Fruit fly (Drosophila melanogaster) whole organism, embryonic: Measurements from ENCODE around the gene Oatp26F.
A peak's percentile ranks its signal among the peaks of the same experiment; 100 is the strongest.

Experiments used
- Atf6 ChIP-seq: fragments of 200-800 bp; sonication (Bioruptor generic); IDR thresholded peaks from 2 replicates; pipeline ENCODE4 v1.3.6; 2022; ENCODE audit warnings: missing biosample characterization, missing genetic modification characterization
- B-H1 ChIP-seq: fragments of 200-800 bp; sonication (Bioruptor generic); IDR thresholded peaks from 3 replicates; pipeline ENCODE4 v1.3.6; 2022; ENCODE audit warnings: missing biosample characterization, missing genetic modification characterization
- B-H2 ChIP-seq: fragments of 200-800 bp; sonication (Bioruptor generic); optimal IDR thresholded peaks from 2 replicates; lab custom pipeline; 2018; ENCODE audit warnings: missing biosample characterization, mild to moderate bottlenecking, missing genetic modification characterization
- Bgb ChIP-seq: fragments of 200-800 bp; sonication (Bioruptor generic); IDR thresholded peaks from 2 replicates; pipeline ENCODE4 v1.3.6; 2022; ENCODE audit warnings: missing biosample characterization, missing genetic modification characterization; ENCODE audit not compliant: partially characterized antibody
- CG11560 ChIP-seq: fragments of 200-800 bp; sonication (Bioruptor generic); IDR thresholded peaks from 3 replicates; pipeline ENCODE4 v1.3.6; 2022; ENCODE audit warnings: missing biosample characterization, missing genetic modification characterization
- CG12071 ChIP-seq: fragments of 200-800 bp; sonication (Bioruptor generic); optimal IDR thresholded peaks from 3 replicates; lab custom pipeline; 2018; ENCODE audit warnings: missing biosample characterization, mild to moderate bottlenecking, missing genetic modification characterization
- CG17361 ChIP-seq: fragments of 200-800 bp; sonication (Bioruptor generic); IDR thresholded peaks from 3 replicates; pipeline ENCODE4 v1.3.6; 2022; ENCODE audit warnings: missing biosample characterization, missing genetic modification characterization
- CG1792 ChIP-seq: fragments of 200-800 bp; sonication (Bioruptor generic); optimal IDR thresholded peaks from 2 replicates; lab custom pipeline; 2016; ENCODE audit warnings: missing biosample characterization, missing genetic modification characterization
- CG18764 ChIP-seq: fragments of 200-800 bp; sonication (Bioruptor generic); optimal IDR thresholded peaks from 3 replicates; lab custom pipeline; 2016; ENCODE audit warnings: missing biosample characterization, missing genetic modification characterization
- CG2712 ChIP-seq: fragments of 200-800 bp; optimal IDR thresholded peaks from 3 replicates; lab custom pipeline; 2019; ENCODE audit warnings: missing biosample characterization, mild to moderate bottlenecking, missing genetic modification characterization, moderate library complexity
- CG3065 ChIP-seq: fragments of 200-800 bp; sonication (Bioruptor generic); optimal IDR thresholded peaks from 2 replicates; lab custom pipeline; 2016; ENCODE audit warnings: missing biosample characterization, missing genetic modification characterization
- CG31365 ChIP-seq: fragments of 200-800 bp; sonication (Bioruptor generic); optimal IDR thresholded peaks from 2 replicates; lab custom pipeline; 2018; ENCODE audit warnings: missing biosample characterization, mild to moderate bottlenecking, missing genetic modification characterization
- CG34376 ChIP-seq: fragments of 200-800 bp; sonication (Bioruptor generic); optimal IDR thresholded peaks from 2 replicates; lab custom pipeline; 2018; ENCODE audit warnings: missing biosample characterization, mild to moderate bottlenecking, missing genetic modification characterization
- CG3995 ChIP-seq: fragments of 200-800 bp; sonication (Bioruptor generic); optimal IDR thresholded peaks from 3 replicates; lab custom pipeline; 2016; ENCODE audit warnings: missing biosample characterization, missing genetic modification characterization
- CG5953 ChIP-seq: fragments of 200-800 bp; sonication (Bioruptor generic); IDR thresholded peaks from 2 replicates; pipeline ENCODE4 v1.3.6; 2022; ENCODE audit warnings: missing biosample characterization, missing genetic modification characterization
- CG7271 ChIP-seq: fragments of 200-800 bp; sonication (Bioruptor generic); optimal IDR thresholded peaks from 2 replicates; lab custom pipeline; 2018; ENCODE audit warnings: missing biosample characterization, mild to moderate bottlenecking, missing genetic modification characterization, moderate library complexity
- CG8478 ChIP-seq: fragments of >200 bp; optimal IDR thresholded peaks from 2 replicates; lab custom pipeline; 2018
- CrebB ChIP-seq: fragments of 200-800 bp; sonication (Bioruptor generic); optimal IDR thresholded peaks from 3 replicates; lab custom pipeline; 2018; ENCODE audit warnings: missing biosample characterization, mild to moderate bottlenecking, missing genetic modification characterization
- E2f1 ChIP-seq: fragments of 200-800 bp; sonication (Bioruptor generic); IDR thresholded peaks from 2 replicates; pipeline ENCODE4 v1.3.6; 2022; ENCODE audit warnings: missing biosample characterization, missing genetic modification characterization
- Hmx ChIP-seq: fragments of 200-800 bp; sonication (Bioruptor generic); optimal IDR thresholded peaks from 2 replicates; lab custom pipeline; 2016; ENCODE audit warnings: missing biosample characterization, missing genetic modification characterization
- Lim3 ChIP-seq: fragments of 200-800 bp; sonication (Bioruptor generic); IDR thresholded peaks from 2 replicates; pipeline ENCODE4 v1.3.6; 2022; ENCODE audit warnings: missing biosample characterization, missing genetic modification characterization
- Lpt ChIP-seq: fragments of >200 bp; optimal IDR thresholded peaks from 2 replicates; lab custom pipeline; 2018; ENCODE audit warnings: missing biosample characterization, missing genetic modification characterization
- MESR4 ChIP-seq: fragments of 200-800 bp; sonication (Bioruptor generic); optimal IDR thresholded peaks from 2 replicates; lab custom pipeline; 2018; ENCODE audit warnings: missing biosample characterization, mild to moderate bottlenecking, missing genetic modification characterization, moderate library complexity
- MTF-1 ChIP-seq: fragments of 200-800 bp; sonication (Bioruptor generic); optimal IDR thresholded peaks from 2 replicates; lab custom pipeline; 2018; ENCODE audit warnings: missing biosample characterization, mild to moderate bottlenecking, missing genetic modification characterization, borderline replicate concordance
- Meics ChIP-seq: fragments of 200-800 bp; sonication (Bioruptor generic); optimal IDR thresholded peaks from 2 replicates; lab custom pipeline; 2017; ENCODE audit warnings: missing biosample characterization, mild to moderate bottlenecking, missing genetic modification characterization
- Nf-YB ChIP-seq: fragments of 200-800 bp; sonication (Bioruptor generic); optimal IDR thresholded peaks from 3 replicates; lab custom pipeline; 2019; ENCODE audit warnings: missing biosample characterization, mild to moderate bottlenecking, missing genetic modification characterization, moderate library complexity
- Oli ChIP-seq: fragments of 200-800 bp; sonication (Bioruptor generic); optimal IDR thresholded peaks from 2 replicates; lab custom pipeline; 2018; ENCODE audit warnings: missing biosample characterization, mild to moderate bottlenecking, missing genetic modification characterization, moderate library complexity
- Side ChIP-seq: fragments of 200-800 bp; sonication (Bioruptor generic); optimal IDR thresholded peaks from 2 replicates; lab custom pipeline; 2016; ENCODE audit warnings: missing biosample characterization, missing genetic modification characterization
- Tbp ChIP-seq: fragments of >200 bp; optimal IDR thresholded peaks from 2 replicates; lab custom pipeline; 2018; ENCODE audit warnings: missing biosample characterization, missing genetic modification characterization
- Xrp1 ChIP-seq: fragments of 200-800 bp; sonication (Bioruptor generic); IDR thresholded peaks from 2 replicates; pipeline ENCODE4 v1.3.6; 2022; ENCODE audit warnings: missing biosample characterization, missing genetic modification characterization
- amos ChIP-seq: fragments of 200-800 bp; sonication (Bioruptor generic); IDR thresholded peaks from 2 replicates; pipeline ENCODE4 v1.3.6; 2022; ENCODE audit warnings: missing biosample characterization, missing genetic modification characterization; ENCODE audit not compliant: partially characterized antibody
- ash1 ChIP-seq: fragments of 200-800 bp; sonication (Bioruptor generic); optimal IDR thresholded peaks from 2 replicates; lab custom pipeline; 2018; ENCODE audit warnings: missing biosample characterization, mild to moderate bottlenecking, missing genetic modification characterization
- ato ChIP-seq: fragments of 200-800 bp; sonication (Bioruptor generic); IDR thresholded peaks from 2 replicates; pipeline ENCODE4 v1.3.6; 2022; ENCODE audit warnings: missing biosample characterization, missing genetic modification characterization; ENCODE audit not compliant: partially characterized antibody
- br ChIP-seq: fragments of >200 bp; optimal IDR thresholded peaks from 2 replicates; lab custom pipeline; 2017
- bsh ChIP-seq, 2 experiments: fragments of 200-800 bp; sonication (Bioruptor generic); optimal IDR thresholded peaks; 2 replicates each; lab custom pipeline; 2017 to 2018; ENCODE audit warnings: mild to moderate bottlenecking in 2 of 2, missing biosample characterization in 2 of 2, missing genetic modification characterization in 2 of 2, moderate library complexity in 1 of 2
- cad ChIP-seq: fragments of >200 bp; optimal IDR thresholded peaks from 2 replicates; lab custom pipeline; 2017; ENCODE audit warnings: missing biosample characterization, missing genetic modification characterization
- dimm ChIP-seq: fragments of 200-800 bp; sonication (Bioruptor generic); IDR thresholded peaks from 2 replicates; pipeline ENCODE4 v1.3.6; 2022; ENCODE audit warnings: missing biosample characterization, missing genetic modification characterization
- dm ChIP-seq: fragments of 200-800 bp; sonication (Bioruptor generic); optimal IDR thresholded peaks from 3 replicates; lab custom pipeline; 2016; ENCODE audit warnings: missing biosample characterization, missing genetic modification characterization
- emc ChIP-seq: fragments of 200-800 bp; sonication (Bioruptor generic); optimal IDR thresholded peaks from 2 replicates; lab custom pipeline; 2016; ENCODE audit warnings: missing biosample characterization, missing genetic modification characterization
- ems ChIP-seq: fragments of 200-800 bp; sonication (Bioruptor generic); optimal IDR thresholded peaks from 3 replicates; lab custom pipeline; 2016; ENCODE audit warnings: missing biosample characterization, missing genetic modification characterization
- en ChIP-seq: fragments of 200-800 bp; sonication (Bioruptor generic); optimal IDR thresholded peaks from 2 replicates; lab custom pipeline; 2016; ENCODE audit warnings: missing biosample characterization, missing genetic modification characterization
- lbe ChIP-seq: fragments of 200-800 bp; sonication (Bioruptor generic); optimal IDR thresholded peaks from 2 replicates; lab custom pipeline; 2016; ENCODE audit warnings: missing biosample characterization, mild to moderate bottlenecking, missing genetic modification characterization
- mam ChIP-seq: fragments of 200-800 bp; sonication (Bioruptor generic); optimal IDR thresholded peaks from 3 replicates; lab custom pipeline; 2016; ENCODE audit warnings: missing biosample characterization, missing genetic modification characterization
- nau ChIP-seq: fragments of 200-800 bp; sonication (Bioruptor generic); optimal IDR thresholded peaks from 3 replicates; lab custom pipeline; 2017; ENCODE audit warnings: missing biosample characterization, mild to moderate bottlenecking, missing genetic modification characterization, missing genetic modification reagents
- sc ChIP-seq, 3 experiments: fragments of >200 bp in 2 of 3; fragments of 200-800 bp in 1 of 3; sonication (Bioruptor generic) in 1 of 3; optimal IDR thresholded peaks; 2 replicates in 2 of 3; 3 replicates in 1 of 3; lab custom pipeline; 2017; ENCODE audit warnings: mild to moderate bottlenecking in 1 of 3, missing biosample characterization in 1 of 3, missing genetic modification characterization in 1 of 3, missing genetic modification reagents in 1 of 3
- ttk ChIP-seq: fragments of 200-800 bp; sonication (Bioruptor generic); IDR thresholded peaks from 2 replicates; pipeline ENCODE4 v2.1.2; 2022; ENCODE audit warnings: missing biosample characterization, missing genetic modification characterization
- wor ChIP-seq: fragments of 200-800 bp; sonication (Bioruptor generic); IDR thresholded peaks from 2 replicates; pipeline ENCODE4 v1.3.6; 2022; ENCODE audit warnings: missing biosample characterization, missing genetic modification characterization
- zfh2 ChIP-seq: fragments of 200-800 bp; sonication (Bioruptor generic); optimal IDR thresholded peaks from 2 replicates; lab custom pipeline; 2016; ENCODE audit warnings: missing biosample characterization, missing genetic modification characterization

The Oatp26F gene

dm6 chr2L:6648163-6648628 lies 16.0 kb upstream of the Oatp26F start (continued):
- TF ChIP-seq nau (GFP tag; lab: Kevin White, UChicago) (peak; percentile 93), E2f1 (peak; percentile 91), br (lab: Kevin White, UChicago) (no peak), CG1792 (GFP tag; lab: Kevin White, UChicago) (peak; percentile 83), Lpt (GFP tag; lab: Kevin White, UChicago) (no peak), B-H1 (peak; percentile 89), ttk (peak; percentile 90), CG34376 (GFP tag; lab: Kevin White, UChicago) (peak; percentile 95), Nf-YB (GFP tag; lab: Kevin White, UChicago) (peak; percentile 81), CG2712 (peak; percentile 96), MTF-1 (peak; percentile 82), CrebB (tag; lab: Kevin White, UChicago) (peak; percentile 91), Oli (tag; lab: Kevin White, UChicago) (peak; percentile 96), CG8478 (no peak), zfh2 (GFP tag; lab: Kevin White, UChicago) (peak; percentile 94), Hmx (GFP tag; lab: Kevin White, UChicago) (peak; percentile 86), dimm (GFP tag; lab: Robert Waterston, UW) (peak; percentile 72), emc (GFP tag; lab: Kevin White, UChicago) (peak; percentile 86), B-H2 (GFP tag; lab: Kevin White, UChicago) (peak; percentile 95), CG31365 (peak; percentile 74), CG11560 (peak; percentile 79), Bgb (no peak), Meics (GFP tag; lab: Kevin White, UChicago) (peak; percentile 97), CG3065 (GFP tag; lab: Kevin White, UChicago) (peak; percentile 90), CG17361 (GFP tag; lab: Robert Waterston, UW) (peak; percentile 97), CG18764 (GFP tag; lab: Kevin White, UChicago) (peak; percentile 91), CG7271 (tag; lab: Kevin White, UChicago) (peak; percentile 74), ems (GFP tag; lab: Kevin White, UChicago) (peak; percentile 88), amos (no peak; the same call in 1 of the 2 replicates), Lim3 (GFP tag; lab: Robert Waterston, UW) (peak; percentile 82), CG5953 (GFP tag; lab: Robert Waterston, UW) (peak; percentile 82), cad (GFP tag; lab: Kevin White, UChicago) (no peak), ash1 (GFP tag; lab: Kevin White, UChicago) (peak; percentile 65), bsh (GFP tag; optimal IDR thresholded peaks at IDR 0.05; lab: Kevin White, UChicago) (peak; percentile 77 to 92), Tbp (no peak), Side (peak; percentile 88), Xrp1 (GFP tag; lab: Robert Waterston, UW) (peak; percentile 95), wor (GFP tag; lab: Robert Waterston, UW) (peak; percentile 88), en (GFP tag; lab: Kevin White, UChicago) (peak; percentile 90), CG12071 (GFP tag; lab: Kevin White, UChicago) (peak; percentile 85), lbe (GFP tag; lab: Kevin White, UChicago) (peak; percentile 87), sc (optimal IDR thresholded peaks at IDR 0.05; lab: Kevin White, UChicago) (no peak), sc (GFP tag; optimal IDR thresholded peaks at IDR 0.05; lab: Kevin White, UChicago) (peak; percentile 88), dm (peak; percentile 88), Atf6 (GFP tag; lab: Robert Waterston, UW) (peak; percentile 96), ato (no peak), MESR4 (peak; percentile 3), mam (GFP tag; lab: Kevin White, UChicago) (peak; percentile 93), CG3995 (peak; percentile 81)
